Worm (Caenorhabditis elegans): Measurements from ENCODE around the gene cyp-37A1.

ce11 chrII:13968979-13969378 lies 47.8 kb downstream of the cyp-37A1 start, which contains the start of gene sre-43:
- no peak for TF ChIP-seq ztf-23 (GFP tag; IDR thresholded peaks at IDR 0.05)
- TF ChIP-seq T22C8.4 (GFP tag; IDR thresholded peaks at IDR 0.05): no peak
- no peak for TF ChIP-seq flt-1 (GFP tag; IDR thresholded peaks at IDR 0.05)
- no peak for TF ChIP-seq ref-1 (GFP tag; conservative IDR thresholded peaks at IDR 0.05)
- no peak for TF ChIP-seq cog-1 (tag; optimal IDR thresholded peaks at IDR 0.05)
- no peak for TF ChIP-seq med-1 (GFP tag; optimal IDR thresholded peaks at IDR 0.05; ENCODE audit: insufficient read depth)
- TF ChIP-seq tab-1 (GFP tag; IDR thresholded peaks at IDR 0.05): no peak
- TF ChIP-seq klf-2 (GFP tag; conservative IDR thresholded peaks at IDR 0.05): no peak
- TF ChIP-seq ztf-29 (GFP tag; IDR thresholded peaks at IDR 0.05): no peak

All from whole organism, midembryonic.